Worm (Caenorhabditis elegans) whole organism, L4 larva: ENCODE measurements around the gene ZK177.11.

ENCODE experiments used
- aly-2 ChIP-seq: sonication (generic microtip); optimal IDR thresholded peaks from 2 replicates; lab custom pipeline; 2018; ENCODE audit warnings: missing biosample characterization, missing genetic modification characterization
- saeg-2 ChIP-seq: fragments of 200-800 bp; sonication (Bioruptor generic); IDR thresholded peaks from 2 replicates; pipeline ENCODE4 v1.3.6; 2022; ENCODE audit warnings: missing genetic modification reagents, missing genetic modification characterization, missing compliant biosample characterization

DNA sequence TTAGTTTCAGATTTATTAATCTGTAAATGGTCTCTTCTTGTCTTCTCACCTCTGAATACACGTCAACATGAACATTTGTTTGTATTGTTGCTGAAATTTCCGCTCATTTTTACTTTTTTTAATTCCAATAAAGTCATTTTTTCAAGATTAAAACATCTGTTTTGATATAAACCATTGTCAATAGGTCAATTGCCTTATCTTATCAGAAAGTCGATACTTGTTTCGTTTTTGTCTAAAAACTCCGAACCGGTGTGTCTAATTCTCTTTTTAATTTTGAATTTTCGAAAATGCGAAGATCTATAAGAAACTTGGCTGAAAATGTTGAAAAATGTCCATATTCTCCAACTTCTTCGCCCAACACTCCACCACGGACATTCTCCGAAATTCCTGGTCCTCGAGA lies 19.0 kb upstream of the ZK177.11 start, which contains the start of gene cyp-44A1:
- TF ChIP-seq aly-2 (tag; lab: Kevin White, UChicago) (no peak), saeg-2 (GFP tag; lab: Robert Waterston, UW) (no peak)
